Worm (Caenorhabditis elegans): Measurements from ENCODE around the gene M03F8.7.

The M03F8.7 gene

ce11 chrV:5963696-5964095 lies 27.0 kb downstream of the M03F8.7 start, which contains the start of gene pcm-1:
Gene pcm-1 (minus strand): TSS chrV:5963882.
- TF ChIP-seq blmp-1 (tag; optimal IDR thresholded peaks at IDR 0.05) (peak; percentile 40), snu-23 (GFP tag; optimal IDR thresholded peaks at IDR 0.05) (peak; percentile 45), Y116A8C.19 (tag; optimal IDR thresholded peaks at IDR 0.05; ENCODE audit: borderline replicate concordance) (no peak), lin-39 (tag; optimal IDR thresholded peaks at IDR 0.05) (no peak), lin-35 (GFP tag; optimal IDR thresholded peaks at IDR 0.05) (peak in 1 of 2 experiments; percentile 22), mep-1 (tag; optimal IDR thresholded peaks at IDR 0.05) (peak; percentile 11), nhr-90 (tag; optimal IDR thresholded peaks at IDR 0.05; ENCODE audit: poor library complexity) (no peak), lsy-2 (tag; optimal IDR thresholded peaks at IDR 0.05) (peak; percentile 5 to 37), nhr-71 (tag; optimal IDR thresholded peaks at IDR 0.05) (peak; percentile 16), lin-14 (GFP tag; optimal IDR thresholded peaks at IDR 0.05) (peak; percentile 67), sox-4 (tag; optimal IDR thresholded peaks at IDR 0.05) (no peak), dpl-1 (GFP tag; optimal IDR thresholded peaks at IDR 0.05) (peak in 1 of 3 experiments; percentile 34), unc-130 (tag; optimal IDR thresholded peaks at IDR 0.05) (peak; percentile 15), elt-3 (tag; optimal IDR thresholded peaks at IDR 0.05) (no peak), C16A3.4 (tag; optimal IDR thresholded peaks at IDR 0.05) (no peak), efl-1 (optimal IDR thresholded peaks at IDR 0.05) (peak; percentile 52 to 55), efl-1 (GFP tag; optimal IDR thresholded peaks at IDR 0.05 in 1 of 2) (peak in 1 of 2 experiments; percentile 28), rnt-1 (tag; optimal IDR thresholded peaks at IDR 0.05) (peak; percentile 2), nhr-85 (tag) (peak; percentile 4), ceh-63 (GFP tag; optimal IDR thresholded peaks at IDR 0.05) (no peak), dsc-1 (tag; optimal IDR thresholded peaks at IDR 0.05) (peak; percentile 1), sptf-1 (tag; optimal IDR thresholded peaks at IDR 0.05) (no peak), swsn-7 (tag; optimal IDR thresholded peaks at IDR 0.05) (peak; percentile 19)

ce11 chrV:5964658-5965178 lies 28.0 kb downstream of the M03F8.7 start:
- TF ChIP-seq nhr-76 (tag; optimal IDR thresholded peaks at IDR 0.05), result no peak
- no peak for TF ChIP-seq mef-2 (tag; optimal IDR thresholded peaks at IDR 0.05)
- TF ChIP-seq snu-23 (GFP tag; optimal IDR thresholded peaks at IDR 0.05), result peak; percentile 1
- peak; percentile 27 for TF ChIP-seq nhr-71 (tag; optimal IDR thresholded peaks at IDR 0.05)
- TF ChIP-seq C04F5.9 (tag; optimal IDR thresholded peaks at IDR 0.05), result no peak
- peak; percentile 44 for TF ChIP-seq rnt-1 (tag; optimal IDR thresholded peaks at IDR 0.05)
- peak; percentile 76 for TF ChIP-seq lin-14 (GFP tag; optimal IDR thresholded peaks at IDR 0.05)
- peak in 1 of 3 experiments; percentile 4 for TF ChIP-seq ceh-82 (tag; optimal IDR thresholded peaks at IDR 0.05)
- TF ChIP-seq lsy-2 (tag; optimal IDR thresholded peaks at IDR 0.05), result no peak
- TF ChIP-seq nhr-47 (tag; optimal IDR thresholded peaks at IDR 0.05), result peak; percentile 4
- TF ChIP-seq fkh-8 (tag; optimal IDR thresholded peaks at IDR 0.05), result peak; percentile 20
- peak; percentile 41 for TF ChIP-seq pag-3 (tag; optimal IDR thresholded peaks at IDR 0.05; ENCODE audit: borderline replicate concordance, insufficient read depth)
- no peak for TF ChIP-seq zag-1 (tag; optimal IDR thresholded peaks at IDR 0.05)
- TF ChIP-seq lin-13 (GFP tag; optimal IDR thresholded peaks at IDR 0.05), result no peak
- TF ChIP-seq fkh-10 (GFP tag; optimal IDR thresholded peaks at IDR 0.05), result peak; percentile 13
- TF ChIP-seq ama-1 (optimal IDR thresholded peaks at IDR 0.05), result no peak
- TF ChIP-seq efl-1 (optimal IDR thresholded peaks at IDR 0.05), result peak in 1 of 2 experiments; percentile 24
- TF ChIP-seq efl-1 (GFP tag; optimal IDR thresholded peaks at IDR 0.05 in 1 of 2), result peak; percentile 14 to 16
- no peak for TF ChIP-seq snpc-4 (tag; optimal IDR thresholded peaks at IDR 0.05)
- TF ChIP-seq swsn-7 (tag; optimal IDR thresholded peaks at IDR 0.05), result peak; percentile 11

ce11 chrV:5972582-5972981 lies 35.8 kb downstream of the M03F8.7 start:
- TF ChIP-seq tlp-1 (tag; optimal IDR thresholded peaks at IDR 0.05) (no peak), lin-14 (GFP tag; optimal IDR thresholded peaks at IDR 0.05) (no peak), unc-86 (tag; optimal IDR thresholded peaks at IDR 0.05) (no peak), blmp-1 (tag; optimal IDR thresholded peaks at IDR 0.05) (no peak), mdl-1 (tag; optimal IDR thresholded peaks at IDR 0.05) (no peak), tbx-2 (tag; optimal IDR thresholded peaks at IDR 0.05) (no peak), unc-98 (GFP tag; IDR thresholded peaks at IDR 0.05) (no peak), C16A3.4 (tag; optimal IDR thresholded peaks at IDR 0.05) (no peak), C34B4.2 (tag; optimal IDR thresholded peaks at IDR 0.05) (no peak)
